Worm (Caenorhabditis elegans) whole organism, young adult: ENCODE data around the gene W04B5.8.

Experiments used
- C17E4.6 ChIP-seq: fragments of 200-800 bp; sonication (Bioruptor generic); IDR thresholded peaks from 2 replicates; pipeline ENCODE4 v1.3.6; 2022; ENCODE audit warnings: missing genetic modification reagents, missing genetic modification characterization, missing compliant biosample characterization
- D2030.7 ChIP-seq: fragments of 200-800 bp; sonication (Bioruptor generic); IDR thresholded peaks from 2 replicates; pipeline ENCODE4 v1.3.6; 2022; ENCODE audit warnings: missing genetic modification reagents, missing genetic modification characterization, missing compliant biosample characterization
- F23B12.7 ChIP-seq: sonication (generic microtip); optimal IDR thresholded peaks from 2 replicates; lab custom pipeline; 2017; ENCODE audit warnings: missing genetic modification characterization, mild to moderate bottlenecking, missing compliant biosample characterization, antibody characterized with exemption, moderate library complexity; ENCODE audit not compliant: insufficient read depth
- F37B4.10 ChIP-seq: fragments of 200-800 bp; sonication (Bioruptor generic); IDR thresholded peaks from 2 replicates; pipeline ENCODE4 v1.3.6; 2022; ENCODE audit warnings: missing genetic modification characterization, missing compliant biosample characterization
- F49E8.2 ChIP-seq: sonication (generic microtip); optimal IDR thresholded peaks from 3 replicates; lab custom pipeline; 2017; ENCODE audit warnings: missing genetic modification characterization, mild to moderate bottlenecking, missing compliant biosample characterization, antibody characterized with exemption, moderate library complexity; ENCODE audit not compliant: insufficient read depth
- F52B5.7 ChIP-seq: sonication (generic microtip); optimal IDR thresholded peaks from 2 replicates; lab custom pipeline; 2016; ENCODE audit warnings: mild to moderate bottlenecking, missing genetic modification characterization, missing compliant biosample characterization
- K11D2.4 ChIP-seq: fragments of 200-800 bp; sonication (Bioruptor generic); IDR thresholded peaks from 2 replicates; pipeline ENCODE4 v1.3.6; 2022; ENCODE audit warnings: missing genetic modification reagents, missing genetic modification characterization, missing compliant biosample characterization
- Y79H2A.3 ChIP-seq: fragments of 200-800 bp; sonication (Bioruptor generic); conservative IDR thresholded peaks from 2 replicates; pipeline ENCODE4 v1.3.6; 2022; ENCODE audit warnings: missing genetic modification reagents, missing genetic modification characterization, missing compliant biosample characterization
- atf-7 ChIP-seq: sonication (generic microtip); optimal IDR thresholded peaks from 2 replicates; lab custom pipeline; 2017; ENCODE audit warnings: mild to moderate bottlenecking, missing genetic modification characterization, missing compliant biosample characterization
- attf-5 ChIP-seq: fragments of 200-800 bp; sonication (Bioruptor generic); optimal IDR thresholded peaks from 2 replicates; lab custom pipeline; 2018; ENCODE audit warnings: mild to moderate bottlenecking, missing genetic modification characterization, missing compliant biosample characterization
- attf-6 ChIP-seq: fragments of 200-800 bp; sonication (Bioruptor generic); IDR thresholded peaks from 2 replicates; pipeline ENCODE4 v1.3.6; 2022; ENCODE audit warnings: missing genetic modification reagents, missing genetic modification characterization, missing compliant biosample characterization
- cebp-1 ChIP-seq, 2 experiments: fragments of 200-800 bp in 1 of 2; sonication (Bioruptor generic) in 1 of 2; sonication (generic microtip) in 1 of 2; IDR thresholded peaks in 1 of 2; optimal IDR thresholded peaks in 1 of 2; 2 replicates each; pipeline versions ENCODE4 v1.3.6 to Lab custom; 2017 to 2022; ENCODE audit warnings: missing compliant biosample characterization in 2 of 2, missing genetic modification characterization in 2 of 2, mild to moderate bottlenecking in 1 of 2, missing genetic modification reagents in 1 of 2, moderate library complexity in 1 of 2
- ceh-100 ChIP-seq: fragments of 200-800 bp; sonication (Bioruptor generic); IDR thresholded peaks from 2 replicates; pipeline ENCODE4 v1.3.6; 2022; ENCODE audit warnings: missing genetic modification reagents, missing genetic modification characterization, missing compliant biosample characterization
- ceh-27 ChIP-seq: fragments of 200-800 bp; sonication (Bioruptor generic); optimal IDR thresholded peaks from 2 replicates; lab custom pipeline; 2018; ENCODE audit warnings: mild to moderate bottlenecking, missing genetic modification characterization, moderate library complexity, missing compliant biosample characterization
- dox-1 ChIP-seq: fragments of 200-800 bp; sonication (Bioruptor generic); IDR thresholded peaks from 2 replicates; pipeline ENCODE4 v1.3.6; 2022; ENCODE audit warnings: missing genetic modification reagents, missing genetic modification characterization, missing compliant biosample characterization
- efl-1 ChIP-seq: fragments of 150-350 bp; optimal IDR thresholded peaks from 2 replicates; lab custom pipeline; 2014; ENCODE audit warnings: missing biosample characterization, missing genetic modification reagents, missing genetic modification characterization
- egl-44 ChIP-seq: fragments of 200-800 bp; sonication (Bioruptor generic); IDR thresholded peaks from 2 replicates; pipeline ENCODE4 v1.3.6; 2022; ENCODE audit warnings: missing genetic modification reagents, missing genetic modification characterization, missing compliant biosample characterization
- egrh-3 ChIP-seq: fragments of 200-800 bp; sonication (Bioruptor generic); IDR thresholded peaks from 2 replicates; pipeline ENCODE4 v1.3.6; 2022; ENCODE audit warnings: missing genetic modification reagents, missing genetic modification characterization, missing compliant biosample characterization
- ets-4 ChIP-seq: fragments of 200-800 bp; sonication (Bioruptor generic); optimal IDR thresholded peaks from 2 replicates; lab custom pipeline; 2018; ENCODE audit warnings: mild to moderate bottlenecking, missing genetic modification characterization, missing compliant biosample characterization
- hlh-26 ChIP-seq: fragments of 200-800 bp; sonication (Bioruptor generic); conservative IDR thresholded peaks from 2 replicates; pipeline ENCODE4 v1.3.6; 2022; ENCODE audit warnings: missing genetic modification reagents, missing genetic modification characterization, missing compliant biosample characterization
- hmg-1.2 ChIP-seq: fragments of 200-800 bp; sonication (Bioruptor generic); IDR thresholded peaks from 2 replicates; pipeline ENCODE4 v1.3.6; 2022; ENCODE audit warnings: missing genetic modification reagents, missing genetic modification characterization, missing compliant biosample characterization
- hmg-20 ChIP-seq: fragments of 200-800 bp; sonication (Bioruptor generic); IDR thresholded peaks from 2 replicates; pipeline ENCODE4 v1.3.6; 2022; ENCODE audit warnings: missing genetic modification reagents, missing genetic modification characterization, missing compliant biosample characterization
- let-526 ChIP-seq: fragments of 200-800 bp; sonication (Bioruptor generic); IDR thresholded peaks from 2 replicates; pipeline ENCODE4 v1.3.6; 2022; ENCODE audit warnings: missing genetic modification reagents, missing genetic modification characterization, missing compliant biosample characterization
- let-607 ChIP-seq, 2 experiments: fragments of 200-800 bp in 1 of 2; sonication (Bioruptor generic) in 1 of 2; sonication (generic microtip) in 1 of 2; optimal IDR thresholded peaks; 2 replicates each; lab custom pipeline; 2016 to 2018; ENCODE audit warnings: mild to moderate bottlenecking in 2 of 2, missing compliant biosample characterization in 2 of 2, missing genetic modification characterization in 2 of 2, moderate library complexity in 2 of 2, missing genotype in 1 of 2
- lin-35 ChIP-seq, 3 experiments: fragments of 150-350 bp in 2 of 3; sonication (generic microtip) in 1 of 3; optimal IDR thresholded peaks; 2 replicates each; lab custom pipeline; 2014 to 2018; ENCODE audit warnings: missing biosample characterization in 3 of 3, missing genetic modification characterization in 3 of 3, missing genetic modification reagents in 3 of 3
- lin-40 ChIP-seq: sonication (generic microtip); optimal IDR thresholded peaks from 2 replicates; lab custom pipeline; 2016; ENCODE audit warnings: missing genetic modification characterization, mild to moderate bottlenecking, missing compliant biosample characterization, missing genotype, missing genetic modification reagents
- lin-54 ChIP-seq: fragments of 200-800 bp; sonication (Bioruptor generic); optimal IDR thresholded peaks from 2 replicates; lab custom pipeline; 2018; ENCODE audit warnings: mild to moderate bottlenecking, missing genetic modification characterization, missing compliant biosample characterization
- madf-10 ChIP-seq: sonication (generic microtip); optimal IDR thresholded peaks from 2 replicates; lab custom pipeline; 2016; ENCODE audit warnings: mild to moderate bottlenecking, missing genetic modification characterization, missing compliant biosample characterization
- mcd-1 ChIP-seq: fragments of 200-800 bp; sonication (Bioruptor generic); IDR thresholded peaks from 2 replicates; pipeline ENCODE4 v1.3.6; 2022; ENCODE audit warnings: missing genetic modification reagents, missing genetic modification characterization, missing compliant biosample characterization
- nfya-1 ChIP-seq: sonication (generic microtip); optimal IDR thresholded peaks from 2 replicates; lab custom pipeline; 2017; ENCODE audit warnings: antibody characterized with exemption, missing compliant biosample characterization, missing genetic modification characterization, borderline replicate concordance; ENCODE audit not compliant: insufficient read depth
- nhr-27 ChIP-seq: fragments of 200-800 bp; sonication (Bioruptor generic); optimal IDR thresholded peaks from 2 replicates; lab custom pipeline; 2018; ENCODE audit warnings: mild to moderate bottlenecking, missing genetic modification characterization, moderate library complexity, missing compliant biosample characterization
- nhr-80 ChIP-seq: sonication (generic microtip); optimal IDR thresholded peaks from 2 replicates; lab custom pipeline; 2016; ENCODE audit warnings: missing genetic modification characterization, missing compliant biosample characterization
- rcor-1 ChIP-seq: fragments of 200-800 bp; sonication (Bioruptor generic); IDR thresholded peaks from 2 replicates; pipeline ENCODE4 v1.3.6; 2022; ENCODE audit warnings: missing genetic modification reagents, missing genetic modification characterization, missing compliant biosample characterization
- repo-1 ChIP-seq: sonication (generic microtip); optimal IDR thresholded peaks from 2 replicates; lab custom pipeline; 2017; ENCODE audit warnings: mild to moderate bottlenecking, missing genetic modification characterization, missing compliant biosample characterization
- sdz-38 ChIP-seq: sonication (generic microtip); optimal IDR thresholded peaks from 2 replicates; lab custom pipeline; 2016; ENCODE audit warnings: missing genotype, missing genetic modification characterization, missing compliant biosample characterization
- snpc-4 ChIP-seq, 5 experiments: fragments of 150-350 bp in 1 of 5; sonication (generic microtip) in 4 of 5; optimal IDR thresholded peaks; 2 replicates each; lab custom pipeline; 2014 to 2018; ENCODE audit warnings: missing genetic modification characterization in 5 of 5, missing biosample characterization in 3 of 5, antibody characterized with exemption in 2 of 5, mild to moderate bottlenecking in 2 of 5, missing compliant biosample characterization in 2 of 5, missing genotype in 2 of 5, moderate library complexity in 2 of 5, missing genetic modification reagents in 1 of 5
- tbp1 ChIP-seq: fragments of 200-800 bp; sonication (Bioruptor generic); optimal IDR thresholded peaks from 2 replicates; lab custom pipeline; 2018; ENCODE audit warnings: mild to moderate bottlenecking, missing genetic modification characterization, missing compliant biosample characterization
- xnd-1 ChIP-seq: sonication (generic microtip); optimal IDR thresholded peaks from 2 replicates; lab custom pipeline; 2016; ENCODE audit warnings: missing genotype, missing genetic modification reagents, missing genetic modification characterization, missing compliant biosample characterization
- zfh-2 ChIP-seq: fragments of 200-800 bp; sonication (Bioruptor generic); conservative IDR thresholded peaks from 2 replicates; pipeline ENCODE4 v1.3.6; 2022; ENCODE audit warnings: missing genetic modification reagents, missing genetic modification characterization, missing compliant biosample characterization
- ztf-22 ChIP-seq: fragments of 200-800 bp; sonication (Bioruptor generic); optimal IDR thresholded peaks from 2 replicates; lab custom pipeline; 2018; ENCODE audit warnings: mild to moderate bottlenecking, missing genetic modification characterization, moderate library complexity, missing compliant biosample characterization
- ztf-26 ChIP-seq: sonication (generic microtip); optimal IDR thresholded peaks from 2 replicates; lab custom pipeline; 2017; ENCODE audit warnings: missing genetic modification characterization, missing compliant biosample characterization
- ztf-3 ChIP-seq: fragments of 200-800 bp; sonication (Bioruptor generic); optimal IDR thresholded peaks from 2 replicates; lab custom pipeline; 2018; ENCODE audit warnings: mild to moderate bottlenecking, missing genetic modification characterization, missing compliant biosample characterization

W04B5.8 gene

DNA sequence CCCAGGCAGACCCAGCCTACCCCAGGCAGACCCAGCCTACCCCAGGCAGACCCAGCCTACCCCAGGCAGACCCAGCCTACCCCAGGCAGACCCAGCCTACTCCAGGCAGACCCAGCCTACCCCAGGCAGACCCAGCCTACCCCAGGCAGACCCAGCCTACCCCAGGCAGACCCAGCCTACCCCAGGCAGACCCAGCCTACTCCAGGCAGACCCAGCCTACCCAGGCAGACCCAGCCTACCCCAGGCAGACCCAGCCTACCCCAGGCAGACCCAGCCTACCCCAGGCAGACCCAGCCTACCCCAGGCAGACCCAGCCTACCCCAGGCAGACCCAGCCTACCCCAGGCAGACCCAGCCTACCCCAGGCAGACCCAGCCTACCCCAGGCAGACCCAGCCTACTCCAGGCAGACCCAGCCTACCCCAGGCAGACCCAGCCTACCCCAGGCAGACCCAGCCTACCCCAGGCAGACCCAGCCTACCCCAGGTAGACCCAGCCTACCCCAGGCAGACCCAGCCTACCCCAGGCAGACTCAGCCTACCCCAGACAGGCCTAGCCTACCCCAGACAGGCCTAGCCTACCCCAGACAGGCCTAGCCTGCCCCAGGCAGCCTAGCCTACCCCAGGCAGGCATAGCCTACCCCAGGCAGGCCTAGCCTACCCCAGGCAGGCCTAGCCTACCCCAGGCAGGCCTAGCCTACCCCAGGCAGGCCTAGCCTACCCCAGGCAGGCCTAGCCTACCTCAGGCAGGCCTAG is 44.8 kb downstream of the W04B5.8 start:
- TF ChIP-seq zfh-2 (GFP tag; lab: Robert Waterston, UW) (peak; percentile 51), egrh-3 (GFP tag; lab: Robert Waterston, UW) (peak; percentile 61; the same call in 1 of the 2 replicates)

DNA sequence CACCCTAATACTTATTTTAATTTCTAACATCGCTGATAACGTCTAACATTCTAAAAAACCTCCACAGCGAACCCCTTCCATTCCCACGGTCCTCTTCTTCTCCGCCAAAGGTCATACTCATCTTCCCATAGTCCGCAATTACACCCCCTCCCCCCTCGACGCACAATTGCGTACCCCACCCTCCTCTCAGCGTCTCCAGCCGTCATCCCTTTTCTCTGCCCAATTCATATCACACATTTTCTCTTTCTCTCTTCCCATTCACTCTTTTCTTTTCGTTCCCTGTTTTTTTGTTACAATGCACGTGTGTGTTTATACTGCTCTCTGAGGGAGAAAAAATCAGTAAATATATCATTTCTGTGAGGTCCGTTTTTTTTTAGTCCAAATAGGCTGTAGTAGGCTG is 45.7 kb downstream of the W04B5.8 start:
- TF ChIP-seq dox-1 (GFP tag; lab: Robert Waterston, UW) (peak; percentile 53; the same call in 1 of the 2 replicates), zfh-2 (GFP tag; lab: Robert Waterston, UW) (peak; percentile 64), lin-40 (tag; lab: Kevin White, UChicago) (no peak), egrh-3 (GFP tag; lab: Robert Waterston, UW) (peak; percentile 73), C17E4.6 (GFP tag; lab: Robert Waterston, UW) (no peak), snpc-4 (GFP tag; optimal IDR thresholded peaks at IDR 0.05; lab: Kevin White, UChicago) (no peak), snpc-4 (tag; optimal IDR thresholded peaks at IDR 0.05; lab: Kevin White, UChicago) (peak in 1 of 4 experiments; percentile 14), cebp-1 (GFP tag; IDR thresholded peaks at IDR 0.05; lab: Robert Waterston, UW) (no peak), cebp-1 (tag; optimal IDR thresholded peaks at IDR 0.05; lab: Kevin White, UChicago) (peak; percentile 57), lin-35 (GFP tag; optimal IDR thresholded peaks at IDR 0.05; lab: Kevin White, UChicago) (peak in 1 of 3 experiments; percentile 22), rcor-1 (GFP tag; lab: Robert Waterston, UW) (0 out of 2 replicates have a peak, but pooled peaks have one; percentile 38), ceh-100 (GFP tag; lab: Robert Waterston, UW) (no peak), nhr-80 (tag; lab: Kevin White, UChicago) (peak; percentile 38), Y79H2A.3 (no peak), attf-6 (GFP tag; lab: Robert Waterston, UW) (no peak), mcd-1 (GFP tag; lab: Robert Waterston, UW) (peak; percentile 56), tbp1 (GFP tag; lab: Kevin White, UChicago) (peak; percentile 1), ztf-3 (no peak), hmg-1.2 (GFP tag; lab: Robert Waterston, UW) (peak; percentile 56; the same call in 1 of the 2 replicates), F23B12.7 (tag; lab: Kevin White, UChicago) (peak; percentile 11), K11D2.4 (GFP tag; lab: Robert Waterston, UW) (0 out of 2 replicates have a peak, but pooled peaks have one; percentile 11), D2030.7 (GFP tag; lab: Robert Waterston, UW) (no peak), ceh-27 (GFP tag; lab: Kevin White, UChicago) (peak; percentile 57), let-607 (tag; optimal IDR thresholded peaks at IDR 0.05; lab: Kevin White, UChicago) (no peak), attf-5 (GFP tag; lab: Kevin White, UChicago) (peak; percentile 72), nfya-1 (tag; lab: Kevin White, UChicago) (no peak)

DNA sequence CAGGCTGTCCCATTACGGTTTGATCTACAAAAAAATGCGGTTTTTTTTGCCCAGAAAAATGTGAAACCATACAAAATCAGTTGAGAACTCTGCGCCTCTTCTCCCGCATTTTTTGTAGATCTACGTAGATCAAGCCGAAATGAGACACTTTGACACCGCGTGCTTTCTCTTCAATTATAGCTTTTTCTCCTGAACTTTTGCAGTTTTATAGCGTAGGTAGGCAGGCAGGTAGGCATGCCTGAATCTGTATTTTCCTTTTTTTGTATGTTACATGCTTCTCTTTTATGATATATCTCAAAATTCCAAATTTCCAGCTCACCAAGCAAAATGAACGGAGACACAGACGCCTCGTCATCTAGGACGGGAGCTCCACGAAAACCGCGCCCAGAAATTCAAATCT is 47.4 kb downstream of the W04B5.8 start, which contains the start of gene smg-6:
Gene smg-6 (plus strand): TSS at position 301 of the 400 bp plus-strand sequence.
- no peak for TF ChIP-seq madf-10
- no peak for TF ChIP-seq ets-4 (GFP tag; lab: Kevin White, UChicago)
- TF ChIP-seq egl-44 (GFP tag; lab: Robert Waterston, UW) = no peak
- no peak for TF ChIP-seq ztf-22 (GFP tag; lab: Kevin White, UChicago)
- TF ChIP-seq F52B5.7 (tag; lab: Kevin White, UChicago) = no peak
- no peak for TF ChIP-seq nhr-27 (tag; lab: Kevin White, UChicago)
- no peak for TF ChIP-seq ztf-26 (tag; lab: Kevin White, UChicago)
- TF ChIP-seq xnd-1 (tag; lab: Kevin White, UChicago) = no peak
- no peak for TF ChIP-seq repo-1 (tag; lab: Kevin White, UChicago)
- TF ChIP-seq F37B4.10 (GFP tag; lab: Robert Waterston, UW) = no peak
- no peak for TF ChIP-seq atf-7 (tag; lab: Kevin White, UChicago)
- no peak for TF ChIP-seq F49E8.2 (tag; lab: Kevin White, UChicago)
- TF ChIP-seq efl-1 (GFP tag; lab: Kevin White, UChicago) = no peak
- TF ChIP-seq lin-54 = no peak
- no peak for TF ChIP-seq sdz-38 (tag; lab: Kevin White, UChicago)
- no peak for TF ChIP-seq hmg-20 (GFP tag; lab: Robert Waterston, UW)
- no peak for TF ChIP-seq let-526
- TF ChIP-seq hlh-26 (GFP tag; lab: Robert Waterston, UW) = no peak
